Worm (Caenorhabditis elegans) whole organism, L2 larva: ENCODE measurements around the gene T10D4.7.

ENCODE experiments used
- C34F6.9 ChIP-seq: fragments of 150-350 bp; optimal IDR thresholded peaks from 2 replicates; lab custom pipeline; 2014; ENCODE audit warnings: missing biosample characterization, missing genetic modification characterization
- F13H6.1 ChIP-seq: sonication (generic microtip); optimal IDR thresholded peaks from 2 replicates; lab custom pipeline; 2016; ENCODE audit warnings: missing genetic modification characterization, missing compliant biosample characterization
- R02D3.7 ChIP-seq: fragments of 150-350 bp; optimal IDR thresholded peaks from 2 replicates; lab custom pipeline; 2014; ENCODE audit warnings: missing biosample characterization, missing genetic modification characterization
- Y55F3AM.14 ChIP-seq: fragments of 200-800 bp; sonication (Bioruptor generic); optimal IDR thresholded peaks from 2 replicates; lab custom pipeline; 2018; ENCODE audit warnings: mild to moderate bottlenecking, missing genetic modification characterization, missing compliant biosample characterization
- ZK546.5 ChIP-seq: sonication (generic microtip); optimal IDR thresholded peaks from 2 replicates; lab custom pipeline; 2017; ENCODE audit warnings: missing biosample characterization, missing genetic modification characterization
- alr-1 ChIP-seq: fragments of 150-350 bp; optimal IDR thresholded peaks from 2 replicates; lab custom pipeline; 2014; ENCODE audit warnings: missing biosample characterization, missing genetic modification characterization
- aly-2 ChIP-seq: fragments of 150-350 bp; optimal IDR thresholded peaks from 2 replicates; lab custom pipeline; 2014; ENCODE audit warnings: missing biosample characterization, missing genetic modification characterization
- ama-1 ChIP-seq: fragments of 150-350 bp; optimal IDR thresholded peaks from 2 replicates; lab custom pipeline; 2018; ENCODE audit warnings: inconsistent platforms
- blmp-1 ChIP-seq: sonication (generic microtip); optimal IDR thresholded peaks from 2 replicates; lab custom pipeline; 2017; ENCODE audit warnings: missing genetic modification characterization, mild to moderate bottlenecking, missing compliant biosample characterization, antibody characterized with exemption, moderate library complexity; ENCODE audit not compliant: insufficient read depth
- ceh-16 ChIP-seq: fragments of 150-350 bp; optimal IDR thresholded peaks from 2 replicates; lab custom pipeline; 2014; ENCODE audit warnings: missing biosample characterization, missing genetic modification characterization
- ceh-82 ChIP-seq: fragments of 150-350 bp; optimal IDR thresholded peaks from 2 replicates; lab custom pipeline; 2014; ENCODE audit warnings: missing biosample characterization, missing genetic modification characterization
- crh-2 ChIP-seq: sonication (generic microtip); optimal IDR thresholded peaks from 2 replicates; lab custom pipeline; 2017; ENCODE audit warnings: missing biosample characterization, missing genetic modification characterization
- egl-27 ChIP-seq: sonication (generic microtip); optimal IDR thresholded peaks from 3 replicates; lab custom pipeline; 2017; ENCODE audit warnings: missing biosample characterization, missing genetic modification reagents, missing genetic modification characterization
- elt-1 ChIP-seq: fragments of 150-350 bp; optimal IDR thresholded peaks from 2 replicates; lab custom pipeline; 2014; ENCODE audit warnings: missing biosample characterization, missing genetic modification characterization
- elt-3 ChIP-seq: sonication (generic microtip); optimal IDR thresholded peaks from 2 replicates; lab custom pipeline; 2017; ENCODE audit warnings: missing biosample characterization, missing genetic modification characterization
- gmeb-1 ChIP-seq: fragments of 150-350 bp; optimal IDR thresholded peaks from 2 replicates; lab custom pipeline; 2014; ENCODE audit warnings: missing biosample characterization, missing genetic modification characterization
- lin-11 ChIP-seq: fragments of 150-350 bp; sonication (generic microtip); optimal IDR thresholded peaks from 2 replicates; lab custom pipeline; 2014; ENCODE audit warnings: missing biosample characterization, missing genetic modification characterization, inconsistent platforms, mixed read lengths
- lin-13 ChIP-seq: fragments of 150-350 bp; optimal IDR thresholded peaks from 2 replicates; lab custom pipeline; 2014; ENCODE audit warnings: missing biosample characterization, missing genetic modification reagents, missing genetic modification characterization
- lsy-2 ChIP-seq, 2 experiments: fragments of 150-350 bp in 1 of 2; sonication (generic microtip) in 1 of 2; optimal IDR thresholded peaks; 2 replicates each; lab custom pipeline; 2014 to 2017; ENCODE audit warnings: missing biosample characterization in 2 of 2, missing genetic modification characterization in 2 of 2
- mab-5 ChIP-seq: fragments of 150-350 bp; optimal IDR thresholded peaks from 2 replicates; lab custom pipeline; 2014; ENCODE audit warnings: missing biosample characterization, missing genetic modification characterization
- nhr-11 ChIP-seq: fragments of 150-350 bp; optimal IDR thresholded peaks from 2 replicates; lab custom pipeline; 2014; ENCODE audit warnings: missing biosample characterization, missing genetic modification characterization
- nhr-12 ChIP-seq: fragments of 150-350 bp; optimal IDR thresholded peaks from 2 replicates; lab custom pipeline; 2014; ENCODE audit warnings: missing biosample characterization, missing genetic modification characterization
- nhr-129 ChIP-seq: fragments of 150-350 bp; optimal IDR thresholded peaks from 2 replicates; lab custom pipeline; 2014; ENCODE audit warnings: missing biosample characterization, missing genetic modification characterization
- nhr-21 ChIP-seq: fragments of 150-350 bp; optimal IDR thresholded peaks from 2 replicates; lab custom pipeline; 2014; ENCODE audit warnings: missing biosample characterization, missing genetic modification characterization
- nhr-23 ChIP-seq: fragments of 150-350 bp; optimal IDR thresholded peaks from 2 replicates; lab custom pipeline; 2014; ENCODE audit warnings: missing biosample characterization, missing genetic modification reagents, missing genetic modification characterization
- nhr-25 ChIP-seq: fragments of 150-350 bp; sonication (generic microtip); optimal IDR thresholded peaks from 3 replicates; lab custom pipeline; 2014; ENCODE audit warnings: missing biosample characterization, missing genetic modification characterization
- nhr-6 ChIP-seq: fragments of 150-350 bp; optimal IDR thresholded peaks from 2 replicates; lab custom pipeline; 2014; ENCODE audit warnings: missing biosample characterization, missing genetic modification characterization
- sem-4 ChIP-seq: fragments of 150-350 bp; optimal IDR thresholded peaks from 2 replicates; lab custom pipeline; 2014; ENCODE audit warnings: missing biosample characterization, missing genetic modification reagents, missing genetic modification characterization
- skn-1 ChIP-seq: sonication (generic microtip); optimal IDR thresholded peaks from 2 replicates; lab custom pipeline; 2017; ENCODE audit warnings: missing biosample characterization, missing genetic modification characterization
- sma-9 ChIP-seq, 2 experiments: fragments of 150-350 bp in 1 of 2; sonication (generic microtip) in 1 of 2; optimal IDR thresholded peaks; 2 replicates each; lab custom pipeline; 2014 to 2016; ENCODE audit warnings: missing genetic modification characterization in 2 of 2, mild to moderate bottlenecking in 1 of 2, missing biosample characterization in 1 of 2, missing compliant biosample characterization in 1 of 2, missing genetic modification reagents in 1 of 2, moderate library complexity in 1 of 2
- snpc-4 ChIP-seq: fragments of 150-350 bp; optimal IDR thresholded peaks from 2 replicates; lab custom pipeline; 2014; ENCODE audit warnings: missing biosample characterization, missing genetic modification characterization
- unc-39 ChIP-seq: fragments of 150-350 bp; optimal IDR thresholded peaks from 2 replicates; lab custom pipeline; 2014; ENCODE audit warnings: missing biosample characterization, missing genetic modification characterization
- unc-55 ChIP-seq: fragments of 150-350 bp; sonication (generic microtip); optimal IDR thresholded peaks from 3 replicates; lab custom pipeline; 2014; ENCODE audit warnings: missing biosample characterization, missing genetic modification reagents, missing genetic modification characterization
- unc-62 ChIP-seq: fragments of 150-350 bp; optimal IDR thresholded peaks from 2 replicates; lab custom pipeline; 2014; ENCODE audit warnings: missing biosample characterization, missing genetic modification reagents, missing genetic modification characterization
- ztf-1 ChIP-seq: fragments of 200-800 bp; sonication (Bioruptor generic); conservative IDR thresholded peaks from 2 replicates; pipeline ENCODE4 v1.3.6; 2022; ENCODE audit warnings: missing genetic modification characterization, missing compliant biosample characterization
- ztf-4 ChIP-seq: fragments of 150-350 bp; optimal IDR thresholded peaks from 2 replicates; lab custom pipeline; 2014; ENCODE audit warnings: missing biosample characterization, missing genetic modification characterization

Gene T10D4.7

DNA sequence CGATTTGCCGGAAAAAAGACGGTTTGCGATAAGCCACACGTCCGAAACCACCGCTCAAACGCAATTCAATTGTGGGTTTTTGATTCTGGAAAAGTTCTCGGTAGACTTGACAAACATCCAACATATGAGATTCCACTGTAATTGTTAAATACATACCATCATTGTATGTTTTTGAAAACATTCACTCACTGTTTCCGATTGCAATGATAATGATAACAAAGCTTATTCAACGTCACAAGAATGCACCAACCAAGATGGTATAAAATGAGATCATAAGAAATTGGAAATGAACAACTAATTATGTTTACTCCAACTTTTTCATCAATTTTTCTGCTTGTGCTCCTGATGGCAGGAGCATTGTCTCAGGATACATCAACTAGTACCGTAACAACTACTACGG is 11.8 kb upstream of the T10D4.7 start, which contains the start of gene clec-122:
Gene clec-122 (plus strand): TSS at position 301 of the 400 bp plus-strand sequence.
- TF ChIP-seq unc-62 (GFP tag; lab: Kevin White, UChicago) (no peak), lsy-2 (tag; optimal IDR thresholded peaks at IDR 0.05; lab: Kevin White, UChicago) (no peak), nhr-21 (tag; lab: Kevin White, UChicago) (no peak), unc-55 (no peak), elt-1 (no peak)

DNA sequence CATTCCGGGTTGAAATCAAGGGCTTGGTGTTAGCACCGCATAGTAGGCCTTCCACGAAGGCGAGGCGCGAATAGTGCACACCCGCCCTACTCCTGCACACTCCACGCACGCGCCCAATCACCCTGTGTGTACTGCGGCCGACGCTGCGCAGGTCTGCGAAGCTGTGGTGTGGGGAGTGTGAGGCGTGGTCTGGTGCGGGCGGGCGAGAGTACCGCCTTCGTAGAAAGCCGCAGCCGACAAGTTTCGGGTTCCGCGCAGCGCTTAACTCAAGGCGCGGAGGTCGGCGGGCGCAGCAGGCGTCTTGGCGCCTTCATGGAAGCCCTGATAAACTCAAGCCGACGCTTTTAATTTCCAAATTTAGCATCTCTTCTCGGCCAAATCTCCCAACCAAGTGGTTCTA is 9.5 kb upstream of the T10D4.7 start:
- no peak for TF ChIP-seq ztf-1 (GFP tag; lab: Robert Waterston, UW)
- TF ChIP-seq nhr-25, result no peak
- TF ChIP-seq C34F6.9 (tag; lab: Kevin White, UChicago), result no peak
- TF ChIP-seq unc-55, result no peak
- TF ChIP-seq sma-9 (GFP tag; optimal IDR thresholded peaks at IDR 0.05; lab: Kevin White, UChicago), result no peak
- TF ChIP-seq sma-9 (tag; optimal IDR thresholded peaks at IDR 0.05; lab: Kevin White, UChicago), result no peak
- TF ChIP-seq elt-3 (tag; lab: Kevin White, UChicago), result no peak
- no peak for TF ChIP-seq nhr-129 (tag; lab: Kevin White, UChicago)
- no peak for TF ChIP-seq skn-1 (tag; lab: Kevin White, UChicago)
- no peak for TF ChIP-seq lin-13 (GFP tag; lab: Kevin White, UChicago)
- TF ChIP-seq nhr-6 (tag; lab: Kevin White, UChicago), result no peak
- no peak for TF ChIP-seq ztf-4 (tag; lab: Kevin White, UChicago)
- TF ChIP-seq lin-11 (tag; lab: Kevin White, UChicago), result no peak
- TF ChIP-seq nhr-23 (tag; lab: Kevin White, UChicago), result no peak
- TF ChIP-seq aly-2, result no peak
- TF ChIP-seq Y55F3AM.14 (GFP tag; lab: Kevin White, UChicago), result no peak
- TF ChIP-seq elt-1, result no peak

DNA sequence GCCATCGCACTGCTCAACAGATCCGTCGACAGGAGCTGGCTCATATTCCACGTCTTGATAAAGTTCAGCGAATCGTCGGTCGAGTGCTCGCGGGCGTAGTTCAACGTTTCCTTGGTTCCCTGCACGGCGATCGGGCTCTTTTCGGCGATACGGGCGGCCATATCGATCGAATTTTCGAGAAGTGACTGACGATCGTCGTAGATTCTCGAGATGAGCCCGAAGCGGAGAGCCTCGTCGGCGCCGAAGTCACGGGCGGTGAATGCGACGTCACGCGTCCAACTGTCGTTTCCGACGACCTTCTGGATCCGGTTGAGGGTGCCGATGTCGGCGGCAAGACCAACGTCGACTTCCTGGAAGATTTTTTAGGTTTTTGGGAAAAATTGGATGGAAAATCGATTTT is 8.0 kb upstream of the T10D4.7 start:
- TF ChIP-seq nhr-11 (tag; lab: Kevin White, UChicago), result no peak
- no peak for TF ChIP-seq egl-27 (tag; lab: Kevin White, UChicago)
- TF ChIP-seq lin-13 (GFP tag; lab: Kevin White, UChicago), result no peak
- no peak for TF ChIP-seq crh-2 (tag; lab: Kevin White, UChicago)

DNA sequence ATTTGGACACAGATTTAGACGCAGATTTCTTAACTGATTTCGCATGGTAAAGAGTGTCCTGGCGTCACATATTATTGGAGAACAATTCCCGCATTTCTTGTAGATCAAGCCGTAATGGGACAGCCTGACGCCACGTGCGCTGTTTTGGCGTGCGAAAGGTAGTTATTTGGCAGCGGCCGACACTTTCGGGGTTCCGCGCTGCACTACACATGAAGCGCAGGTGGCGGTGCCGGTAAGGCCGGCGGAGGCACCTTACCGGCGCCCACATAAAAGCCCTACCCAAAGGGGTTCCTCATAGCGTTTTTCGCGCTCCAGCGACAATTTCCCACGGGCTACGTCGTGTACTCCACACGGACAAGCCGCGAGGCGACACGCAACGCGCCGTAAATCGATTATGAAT is 7.5 kb upstream of the T10D4.7 start:
- no peak for TF ChIP-seq ZK546.5 (tag; lab: Kevin White, UChicago)
- TF ChIP-seq unc-39 (tag; lab: Kevin White, UChicago), result no peak
- TF ChIP-seq ceh-16, result no peak
- no peak for TF ChIP-seq snpc-4
- TF ChIP-seq mab-5 (tag; lab: Kevin White, UChicago), result no peak
- no peak for TF ChIP-seq blmp-1

DNA sequence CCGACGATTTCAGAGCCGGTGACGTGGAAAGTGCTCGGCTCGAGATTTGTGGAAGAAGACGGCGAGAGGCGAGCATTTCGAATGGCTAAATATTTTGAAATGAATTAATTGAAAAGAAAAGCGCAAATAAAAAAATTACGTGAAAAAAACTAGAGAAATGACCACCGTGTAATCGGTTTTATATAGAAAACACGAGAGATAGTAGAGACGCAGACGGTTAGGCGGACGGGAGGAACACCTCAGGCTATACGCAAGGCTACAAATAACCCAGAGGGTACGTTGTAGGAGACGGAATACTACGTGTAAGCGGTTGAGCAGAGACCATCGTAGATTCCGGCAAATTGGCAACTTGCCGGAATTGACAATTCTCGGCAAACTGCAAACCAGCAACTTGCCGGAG is 6.4 kb upstream of the T10D4.7 start, which contains the start of gene Y25C1A.13:
Gene Y25C1A.13 (minus strand): TSS at position 101 of the 400 bp plus-strand sequence.
- TF ChIP-seq elt-3 (tag; lab: Kevin White, UChicago) (no peak), F13H6.1 (tag; lab: Kevin White, UChicago) (peak; percentile 18)

DNA sequence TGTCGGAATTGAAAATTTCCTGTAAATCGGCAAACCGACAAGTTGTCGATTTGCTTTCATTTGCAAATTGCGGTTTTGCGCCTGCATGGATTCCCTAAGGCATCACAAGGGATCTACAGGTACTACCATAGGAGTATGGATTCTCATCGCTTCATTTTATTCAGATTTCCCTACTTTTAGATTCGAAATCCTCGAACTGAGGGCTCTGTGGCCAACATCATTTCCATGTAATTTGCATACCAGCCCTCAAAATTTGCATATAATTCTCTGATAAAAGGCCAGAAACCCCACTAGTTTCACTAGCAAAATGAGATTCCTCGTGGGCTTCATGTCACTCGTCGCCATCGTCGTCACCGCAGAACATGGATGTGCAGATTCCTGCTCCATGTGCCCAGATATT is 5.3 kb upstream of the T10D4.7 start, which contains the start of gene Y25C1A.2:
Gene Y25C1A.2 (plus strand): TSS at position 301 of the 400 bp plus-strand sequence.
- TF ChIP-seq nhr-12 (tag; lab: Kevin White, UChicago) (no peak), R02D3.7 (tag; lab: Kevin White, UChicago) (no peak), ama-1 (lab: Kevin White, UChicago) (no peak), ceh-82 (tag; lab: Kevin White, UChicago) (no peak), alr-1 (tag; lab: Kevin White, UChicago) (no peak), mab-5 (tag; lab: Kevin White, UChicago) (no peak), elt-3 (tag; lab: Kevin White, UChicago) (no peak), crh-2 (tag; lab: Kevin White, UChicago) (no peak), ztf-4 (tag; lab: Kevin White, UChicago) (no peak), sem-4 (tag; lab: Kevin White, UChicago) (no peak), sma-9 (GFP tag; optimal IDR thresholded peaks at IDR 0.05; lab: Kevin White, UChicago) (no peak), sma-9 (tag; optimal IDR thresholded peaks at IDR 0.05; lab: Kevin White, UChicago) (no peak), gmeb-1 (no peak), snpc-4 (no peak), blmp-1 (no peak), C34F6.9 (tag; lab: Kevin White, UChicago) (no peak)
